Fruit fly (Drosophila melanogaster) whole organism, embryonic: Measurements from ENCODE around the gene CG6966.

ENCODE experiments used
- CG10959 ChIP-seq: fragments of 200-800 bp; sonication (Bioruptor generic); IDR thresholded peaks from 2 replicates; pipeline ENCODE4 v1.3.6; 2022; ENCODE audit warnings: missing biosample characterization, missing genetic modification characterization
- CG11398 ChIP-seq: fragments of 200-800 bp; sonication (Bioruptor generic); optimal IDR thresholded peaks from 2 replicates; lab custom pipeline; 2016; ENCODE audit warnings: missing biosample characterization, missing genetic modification characterization
- CG11504 ChIP-seq: fragments of 200-800 bp; sonication (Bioruptor generic); optimal IDR thresholded peaks from 3 replicates; lab custom pipeline; 2019; ENCODE audit warnings: missing biosample characterization, mild to moderate bottlenecking, missing genetic modification characterization, moderate library complexity
- CG11696 ChIP-seq: fragments of 200-800 bp; sonication (Bioruptor generic); IDR thresholded peaks from 2 replicates; pipeline ENCODE4 v1.3.6; 2022; ENCODE audit warnings: missing biosample characterization, missing genetic modification characterization
- CG12104 ChIP-seq: fragments of 200-800 bp; sonication (Bioruptor generic); optimal IDR thresholded peaks from 3 replicates; lab custom pipeline; 2016; ENCODE audit warnings: missing biosample characterization, missing genetic modification characterization
- CG12155 ChIP-seq: fragments of 200-800 bp; sonication (Bioruptor generic); optimal IDR thresholded peaks from 3 replicates; lab custom pipeline; 2016; ENCODE audit warnings: missing biosample characterization, missing genetic modification characterization
- CG12659 ChIP-seq: fragments of 200-800 bp; sonication (Bioruptor generic); optimal IDR thresholded peaks from 3 replicates; lab custom pipeline; 2017; ENCODE audit warnings: mild to moderate bottlenecking, missing biosample characterization, missing genetic modification reagents, missing genetic modification characterization
- CG14710 ChIP-seq: fragments of 200-800 bp; sonication (Bioruptor generic); optimal IDR thresholded peaks from 3 replicates; lab custom pipeline; 2019; ENCODE audit warnings: missing biosample characterization, mild to moderate bottlenecking, missing genetic modification characterization, moderate library complexity
- CG15011 ChIP-seq: fragments of 200-800 bp; sonication (Bioruptor generic); optimal IDR thresholded peaks from 3 replicates; lab custom pipeline; 2018; ENCODE audit warnings: missing biosample characterization, mild to moderate bottlenecking, missing genetic modification characterization
- CG1529 ChIP-seq: fragments of 200-800 bp; sonication (Bioruptor generic); optimal IDR thresholded peaks from 3 replicates; lab custom pipeline; 2018; ENCODE audit warnings: missing biosample characterization, missing genetic modification characterization
- CG15601 ChIP-seq: fragments of 200-800 bp; sonication (Bioruptor generic); optimal IDR thresholded peaks from 3 replicates; lab custom pipeline; 2019; ENCODE audit warnings: missing biosample characterization, mild to moderate bottlenecking, missing genetic modification characterization, moderate library complexity
- CG1647 ChIP-seq: fragments of 200-800 bp; sonication (Bioruptor generic); optimal IDR thresholded peaks from 3 replicates; lab custom pipeline; 2016; ENCODE audit warnings: missing biosample characterization, missing genetic modification characterization
- CG17361 ChIP-seq: fragments of 200-800 bp; sonication (Bioruptor generic); IDR thresholded peaks from 3 replicates; pipeline ENCODE4 v1.3.6; 2022; ENCODE audit warnings: missing biosample characterization, missing genetic modification characterization
- CG17829 ChIP-seq: fragments of 200-800 bp; optimal IDR thresholded peaks from 2 replicates; lab custom pipeline; 2019; ENCODE audit warnings: missing biosample characterization, mild to moderate bottlenecking, missing genetic modification characterization, moderate library complexity
- CG2199 ChIP-seq: fragments of 200-800 bp; sonication (Bioruptor generic); IDR thresholded peaks from 3 replicates; pipeline ENCODE4 v1.3.6; 2022; ENCODE audit warnings: missing biosample characterization, missing genetic modification characterization
- CG30020 ChIP-seq: fragments of 200-800 bp; optimal IDR thresholded peaks from 2 replicates; lab custom pipeline; 2019; ENCODE audit warnings: missing biosample characterization, mild to moderate bottlenecking, missing genetic modification characterization, moderate library complexity
- CG30431 ChIP-seq: fragments of 200-800 bp; sonication (Bioruptor generic); optimal IDR thresholded peaks from 2 replicates; lab custom pipeline; 2017; ENCODE audit warnings: missing biosample characterization, missing genetic modification characterization
- CG31365 ChIP-seq: fragments of 200-800 bp; sonication (Bioruptor generic); optimal IDR thresholded peaks from 2 replicates; lab custom pipeline; 2018; ENCODE audit warnings: missing biosample characterization, mild to moderate bottlenecking, missing genetic modification characterization
- CG33213 ChIP-seq: fragments of 200-800 bp; sonication (Bioruptor generic); optimal IDR thresholded peaks from 3 replicates; lab custom pipeline; 2016; ENCODE audit warnings: missing biosample characterization, missing genetic modification characterization
- CG3407 ChIP-seq: fragments of 200-800 bp; sonication (Bioruptor generic); optimal IDR thresholded peaks from 2 replicates; lab custom pipeline; 2018; ENCODE audit warnings: missing biosample characterization, mild to moderate bottlenecking, missing genetic modification characterization
- CG34376 ChIP-seq: fragments of 200-800 bp; sonication (Bioruptor generic); optimal IDR thresholded peaks from 2 replicates; lab custom pipeline; 2018; ENCODE audit warnings: missing biosample characterization, mild to moderate bottlenecking, missing genetic modification characterization
- CG4854 ChIP-seq: fragments of 200-800 bp; sonication (Bioruptor generic); optimal IDR thresholded peaks from 2 replicates; lab custom pipeline; 2016; ENCODE audit warnings: missing biosample characterization, missing genetic modification characterization, inconsistent platforms
- CG6689 ChIP-seq: fragments of 200-800 bp; sonication (Bioruptor generic); IDR thresholded peaks from 2 replicates; pipeline ENCODE4 v1.3.6; 2022; ENCODE audit warnings: missing biosample characterization, missing genetic modification characterization
- CG6791 ChIP-seq: fragments of 200-800 bp; sonication (Bioruptor generic); IDR thresholded peaks from 3 replicates; pipeline ENCODE4 v1.3.6; 2022; ENCODE audit warnings: missing biosample characterization, missing genetic modification characterization; ENCODE audit not compliant: partially characterized antibody
- CG8388 ChIP-seq: fragments of 200-800 bp; sonication (Bioruptor generic); optimal IDR thresholded peaks from 2 replicates; lab custom pipeline; 2019; ENCODE audit warnings: missing biosample characterization, mild to moderate bottlenecking, missing genetic modification characterization, moderate library complexity
- CG9727 ChIP-seq: fragments of 200-800 bp; sonication (Bioruptor generic); optimal IDR thresholded peaks from 3 replicates; lab custom pipeline; 2017; ENCODE audit warnings: missing biosample characterization, mild to moderate bottlenecking, missing genetic modification characterization
- Eip74EF ChIP-seq, 2 experiments: fragments of 200-800 bp in 1 of 2; fragments of >200 bp in 1 of 2; sonication (Bioruptor generic) in 1 of 2; optimal IDR thresholded peaks; 2 replicates each; lab custom pipeline; 2017 to 2019; ENCODE audit warnings: missing biosample characterization in 2 of 2, missing genetic modification characterization in 2 of 2, mild to moderate bottlenecking in 1 of 2, moderate library complexity in 1 of 2
- HLH3B ChIP-seq: fragments of 200-800 bp; sonication (Bioruptor generic); IDR thresholded peaks from 2 replicates; pipeline ENCODE4 v1.3.6; 2022; ENCODE audit warnings: missing biosample characterization, missing genetic modification characterization
- HmgZ ChIP-seq: fragments of 200-800 bp; sonication (Bioruptor generic); optimal IDR thresholded peaks from 2 replicates; lab custom pipeline; 2018; ENCODE audit warnings: missing biosample characterization, mild to moderate bottlenecking, missing genetic modification characterization
- Hmr ChIP-seq: fragments of 200-800 bp; sonication (Bioruptor generic); optimal IDR thresholded peaks from 3 replicates; lab custom pipeline; 2017; ENCODE audit warnings: mild to moderate bottlenecking, missing biosample characterization, missing genetic modification reagents, missing genetic modification characterization
- Hr78 ChIP-seq, 2 experiments: fragments of 200-800 bp in 1 of 2; fragments of >200 bp in 1 of 2; sonication (Bioruptor generic) in 1 of 2; optimal IDR thresholded peaks; 2 replicates each; lab custom pipeline; 2017 to 2019; ENCODE audit warnings: missing biosample characterization in 2 of 2, missing genetic modification characterization in 2 of 2, mild to moderate bottlenecking in 1 of 2, moderate library complexity in 1 of 2
- Jarid2 ChIP-seq: fragments of 200-800 bp; sonication (Bioruptor generic); optimal IDR thresholded peaks from 3 replicates; lab custom pipeline; 2017; ENCODE audit warnings: mild to moderate bottlenecking, missing biosample characterization, missing genetic modification reagents, missing genetic modification characterization
- Nf-YC ChIP-seq: fragments of 200-800 bp; optimal IDR thresholded peaks from 3 replicates; lab custom pipeline; 2019; ENCODE audit warnings: missing biosample characterization, mild to moderate bottlenecking, missing genetic modification characterization, moderate library complexity
- Ssrp ChIP-seq: fragments of 200-800 bp; sonication (Bioruptor generic); optimal IDR thresholded peaks from 2 replicates; lab custom pipeline; 2018; ENCODE audit warnings: missing biosample characterization, mild to moderate bottlenecking, missing genetic modification characterization, moderate library complexity
- ara ChIP-seq: fragments of 200-800 bp; sonication (Bioruptor generic); IDR thresholded peaks from 2 replicates; pipeline ENCODE4 v1.3.6; 2022; ENCODE audit warnings: missing biosample characterization, missing genetic modification characterization
- bsh ChIP-seq, 2 experiments: fragments of 200-800 bp; sonication (Bioruptor generic); optimal IDR thresholded peaks; 2 replicates each; lab custom pipeline; 2017 to 2018; ENCODE audit warnings: mild to moderate bottlenecking in 2 of 2, missing biosample characterization in 2 of 2, missing genetic modification characterization in 2 of 2, moderate library complexity in 1 of 2
- crc ChIP-seq: fragments of 200-800 bp; sonication (Bioruptor generic); optimal IDR thresholded peaks from 2 replicates; lab custom pipeline; 2016; ENCODE audit warnings: missing biosample characterization, missing genetic modification characterization
- dmrt99B ChIP-seq: fragments of 200-800 bp; sonication (Bioruptor generic); optimal IDR thresholded peaks from 2 replicates; lab custom pipeline; 2018; ENCODE audit warnings: missing biosample characterization, mild to moderate bottlenecking, missing genetic modification characterization, moderate library complexity
- fd96Cb ChIP-seq: fragments of 200-800 bp; sonication (Bioruptor generic); optimal IDR thresholded peaks from 2 replicates; lab custom pipeline; 2018; ENCODE audit warnings: missing biosample characterization, mild to moderate bottlenecking, missing genetic modification characterization, moderate library complexity
- gem ChIP-seq: fragments of 200-800 bp; sonication (Bioruptor generic); optimal IDR thresholded peaks from 2 replicates; lab custom pipeline; 2019; ENCODE audit warnings: missing biosample characterization, mild to moderate bottlenecking, missing genetic modification characterization, moderate library complexity
- hkb ChIP-seq, 2 experiments: fragments of 200-800 bp in 1 of 2; fragments of >200 bp in 1 of 2; sonication (Bioruptor generic) in 1 of 2; IDR thresholded peaks in 1 of 2; optimal IDR thresholded peaks in 1 of 2; 2 replicates each; pipeline versions ENCODE4 v1.3.6 to Lab custom; 2017 to 2022; ENCODE audit warnings: missing biosample characterization in 1 of 2, missing genetic modification characterization in 1 of 2
- kni ChIP-seq: fragments of 200-800 bp; sonication (Bioruptor generic); optimal IDR thresholded peaks from 3 replicates; lab custom pipeline; 2017; ENCODE audit warnings: mild to moderate bottlenecking, missing biosample characterization, missing genetic modification reagents, missing genetic modification characterization
- lola ChIP-seq, 3 experiments: fragments of >200 bp in 2 of 3; fragments of 200-800 bp in 1 of 3; sonication (Bioruptor generic) in 1 of 3; optimal IDR thresholded peaks; 2 replicates each; lab custom pipeline; 2017 to 2019; ENCODE audit warnings: missing biosample characterization in 3 of 3, missing genetic modification characterization in 3 of 3, mild to moderate bottlenecking in 1 of 3, moderate library complexity in 1 of 3
- oc ChIP-seq: fragments of 200-800 bp; sonication (Bioruptor generic); optimal IDR thresholded peaks from 2 replicates; lab custom pipeline; 2018; ENCODE audit warnings: missing biosample characterization, mild to moderate bottlenecking, missing genetic modification characterization, moderate library complexity
- pum ChIP-seq: fragments of 200-800 bp; sonication (Bioruptor generic); optimal IDR thresholded peaks from 2 replicates; lab custom pipeline; 2016; ENCODE audit warnings: missing biosample characterization, missing genetic modification characterization
- sr ChIP-seq: fragments of 200-800 bp; sonication (Bioruptor generic); IDR thresholded peaks from 3 replicates; pipeline ENCODE4 v1.3.6; 2022; ENCODE audit warnings: missing biosample characterization, missing genetic modification characterization
- unpg ChIP-seq: fragments of 200-800 bp; sonication (Bioruptor generic); optimal IDR thresholded peaks from 3 replicates; lab custom pipeline; 2018; ENCODE audit warnings: missing biosample characterization, mild to moderate bottlenecking, missing genetic modification characterization, moderate library complexity

CG6966 gene

dm6 chr3R:15114465-15115228 is 19.2 kb upstream of the CG6966 start (continued):
- peak; percentile 50; the same call in 1 of the 3 replicates for TF ChIP-seq CG2199 (GFP tag; lab: Robert Waterston, UW)
- peak; percentile 43 for TF ChIP-seq CG9727 (GFP tag; lab: Kevin White, UChicago)
- no peak for TF ChIP-seq hkb (optimal IDR thresholded peaks at IDR 0.05; lab: Kevin White, UChicago)
- TF ChIP-seq hkb (GFP tag; IDR thresholded peaks at IDR 0.05; lab: Robert Waterston, UW), result 0 out of 2 replicates have a peak, but pooled peaks have one; percentile 14
- no peak for TF ChIP-seq CG30020
- TF ChIP-seq CG34376 (GFP tag; lab: Kevin White, UChicago), result no peak
- TF ChIP-seq sr (GFP tag; lab: Robert Waterston, UW), result peak; percentile 50; the same call in 1 of the 3 replicates
- TF ChIP-seq CG8388 (GFP tag; lab: Kevin White, UChicago), result peak; percentile 49
- no peak for TF ChIP-seq CG1647
- no peak for TF ChIP-seq CG11696
- peak; percentile 55 for TF ChIP-seq CG14710 (tag; lab: Kevin White, UChicago)
- TF ChIP-seq CG31365, result no peak
- peak; percentile 62 for TF ChIP-seq fd96Cb (tag; lab: Kevin White, UChicago)
- TF ChIP-seq Hr78 (GFP tag; optimal IDR thresholded peaks at IDR 0.05; lab: Kevin White, UChicago), result peak in 1 of 2 experiments; percentile 42
- no peak for TF ChIP-seq CG30431 (GFP tag; lab: Kevin White, UChicago)
- no peak for TF ChIP-seq ara (GFP tag; lab: Robert Waterston, UW)
- TF ChIP-seq CG15011 (GFP tag; lab: Kevin White, UChicago), result no peak
- no peak for TF ChIP-seq HmgZ (tag; lab: Kevin White, UChicago)
- peak; percentile 6 for TF ChIP-seq CG3407 (GFP tag; lab: Kevin White, UChicago)
- TF ChIP-seq CG11398 (GFP tag; lab: Kevin White, UChicago), result no peak
- TF ChIP-seq CG1529 (GFP tag; lab: Kevin White, UChicago), result peak; percentile 36
- peak; percentile 76 for TF ChIP-seq dmrt99B (tag; lab: Kevin White, UChicago)
- peak; percentile 76 for TF ChIP-seq CG11504
- TF ChIP-seq gem, result peak; percentile 67
- no peak for TF ChIP-seq Hmr
- TF ChIP-seq oc (tag; lab: Kevin White, UChicago), result no peak
- no peak for TF ChIP-seq CG6791 (GFP tag; lab: Robert Waterston, UW)
- TF ChIP-seq Eip74EF (GFP tag; optimal IDR thresholded peaks at IDR 0.05; lab: Kevin White, UChicago), result peak in 1 of 2 experiments; percentile 61
- peak; percentile 40; the same call in 1 of the 2 replicates for TF ChIP-seq CG6689 (GFP tag; lab: Robert Waterston, UW)
- TF ChIP-seq Ssrp (tag; lab: Kevin White, UChicago), result peak; percentile 44
- TF ChIP-seq CG17829, result peak; percentile 43
- TF ChIP-seq unpg (GFP tag; lab: Kevin White, UChicago), result peak; percentile 18
- TF ChIP-seq CG15601 (tag; lab: Kevin White, UChicago), result peak; percentile 27
- peak in 1 of 3 experiments; percentile 49 for TF ChIP-seq lola (GFP tag; optimal IDR thresholded peaks at IDR 0.05; lab: Kevin White, UChicago)
- TF ChIP-seq CG4854, result no peak
- TF ChIP-seq CG10959, result no peak
- no peak for TF ChIP-seq HLH3B (GFP tag; lab: Robert Waterston, UW)
- no peak for TF ChIP-seq crc
- TF ChIP-seq bsh (GFP tag; optimal IDR thresholded peaks at IDR 0.05; lab: Kevin White, UChicago), result peak; percentile 37 to 74
- TF ChIP-seq CG12155 (GFP tag; lab: Kevin White, UChicago), result no peak
- peak; percentile 8 for TF ChIP-seq CG12659 (GFP tag; lab: Kevin White, UChicago)
- no peak for TF ChIP-seq Nf-YC (tag; lab: Kevin White, UChicago)
- TF ChIP-seq CG33213 (GFP tag; lab: Kevin White, UChicago), result no peak
- TF ChIP-seq CG12104 (GFP tag; lab: Kevin White, UChicago), result peak; percentile 30
- no peak for TF ChIP-seq Jarid2 (GFP tag; lab: Kevin White, UChicago)
- TF ChIP-seq CG17361, result peak; percentile 76; the same call in 2 of the 3 replicates
- peak; percentile 15 for TF ChIP-seq pum (GFP tag; lab: Kevin White, UChicago)
- peak; percentile 68 for TF ChIP-seq kni (GFP tag; lab: Kevin White, UChicago)
